Worm (Caenorhabditis elegans): ENCODE results near the gene Y57G7A.2.

Y57G7A.2 gene

DNA sequence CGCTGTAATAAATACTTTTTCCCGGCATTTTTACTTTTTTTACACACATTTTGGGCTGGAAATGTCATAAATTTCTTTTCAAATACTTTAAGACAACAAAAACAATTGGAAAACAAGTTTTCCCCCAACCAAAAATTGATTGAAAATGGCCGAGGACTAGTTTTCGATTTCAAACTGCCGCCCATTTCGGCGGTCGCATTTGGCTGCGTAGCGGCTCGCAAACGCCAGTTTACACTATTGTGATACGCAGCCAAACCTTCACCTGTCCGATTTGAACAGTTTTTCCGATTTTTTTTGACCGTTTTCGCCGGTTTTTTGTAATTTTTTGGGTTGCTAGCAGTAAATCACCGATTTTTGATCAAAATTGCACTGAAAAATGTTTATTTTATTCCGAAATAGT is 24.5 kb downstream of the Y57G7A.2 start (continued):
- peak; percentile 87 for TF ChIP-seq C17E4.6 (GFP tag; IDR thresholded peaks at IDR 0.05)
- no peak for TF ChIP-seq him-1 (tag; optimal IDR thresholded peaks at IDR 0.05)
- peak; percentile 89 for TF ChIP-seq hsf-1 (GFP tag; IDR thresholded peaks at IDR 0.05)
- TF ChIP-seq madf-6 (GFP tag; IDR thresholded peaks at IDR 0.05): peak; percentile 92
- TF ChIP-seq F55B11.4 (tag; optimal IDR thresholded peaks at IDR 0.05; ENCODE audit: borderline replicate concordance, insufficient read depth): no peak
- TF ChIP-seq madf-10 (tag; optimal IDR thresholded peaks at IDR 0.05): peak; percentile 77
- no peak for TF ChIP-seq nhr-179 (tag; optimal IDR thresholded peaks at IDR 0.05)
- peak; percentile 36 for TF ChIP-seq snpc-4 (GFP tag; optimal IDR thresholded peaks at IDR 0.05)
- peak; percentile 71 to 85 (median 77) for TF ChIP-seq snpc-4 (tag; optimal IDR thresholded peaks at IDR 0.05)
- TF ChIP-seq repo-1 (tag; optimal IDR thresholded peaks at IDR 0.05): peak; percentile 93
- TF ChIP-seq hmg-20 (GFP tag; IDR thresholded peaks at IDR 0.05): peak; percentile 79; the same call in 1 of the 2 replicates
- TF ChIP-seq aptf-3 (GFP tag; IDR thresholded peaks at IDR 0.05): no peak
- peak; percentile 20 for TF ChIP-seq mel-28 (tag; optimal IDR thresholded peaks at IDR 0.05; ENCODE audit: borderline replicate concordance)
- peak; percentile 66 for TF ChIP-seq T26A5.8 (tag; optimal IDR thresholded peaks at IDR 0.05)
- TF ChIP-seq lin-35 (GFP tag; optimal IDR thresholded peaks at IDR 0.05): peak; percentile 69 to 98 (median 90)
- TF ChIP-seq ztf-25 (GFP tag; IDR thresholded peaks at IDR 0.05): peak; percentile 73
- TF ChIP-seq ceh-40 (GFP tag; IDR thresholded peaks at IDR 0.05): no peak
- peak; percentile 95 for TF ChIP-seq athp-1 (tag; optimal IDR thresholded peaks at IDR 0.05)
- TF ChIP-seq let-607 (tag; optimal IDR thresholded peaks at IDR 0.05): peak; percentile 81 to 89
- TF ChIP-seq ceh-27 (GFP tag; optimal IDR thresholded peaks at IDR 0.05): peak; percentile 98
- TF ChIP-seq ztf-3 (GFP tag; optimal IDR thresholded peaks at IDR 0.05): peak; percentile 81
- peak; percentile 89 for TF ChIP-seq aptf-2 (GFP tag; conservative IDR thresholded peaks at IDR 0.05)
- peak; percentile 98 for TF ChIP-seq B0336.3 (GFP tag; IDR thresholded peaks at IDR 0.05)
- TF ChIP-seq snpc-1.1 (tag; optimal IDR thresholded peaks at IDR 0.05; ENCODE audit: insufficient read depth): peak; percentile 50
- peak; percentile 100 for TF ChIP-seq lin-54 (GFP tag; optimal IDR thresholded peaks at IDR 0.05)
- TF ChIP-seq attf-3 (GFP tag; conservative IDR thresholded peaks at IDR 0.05): peak; percentile 82
- TF ChIP-seq somi-1 (GFP tag; optimal IDR thresholded peaks at IDR 0.05): peak; percentile 88
- peak; percentile 73 for TF ChIP-seq egrh-3 (GFP tag; IDR thresholded peaks at IDR 0.05)
- peak; percentile 80 for TF ChIP-seq attf-6 (GFP tag; IDR thresholded peaks at IDR 0.05)
- peak; percentile 97 for TF ChIP-seq D2030.7 (GFP tag; IDR thresholded peaks at IDR 0.05)
- peak; percentile 97 for TF ChIP-seq tlf-1 (GFP tag; optimal IDR thresholded peaks at IDR 0.05)
- TF ChIP-seq nhr-80 (tag; optimal IDR thresholded peaks at IDR 0.05): peak; percentile 75
- peak; percentile 99 for TF ChIP-seq attf-5 (GFP tag; optimal IDR thresholded peaks at IDR 0.05)
- TF ChIP-seq B0035.1 (tag; optimal IDR thresholded peaks at IDR 0.05): peak; percentile 46
- no peak for TF ChIP-seq ets-4 (GFP tag; optimal IDR thresholded peaks at IDR 0.05)
- TF ChIP-seq nfyb-1 (GFP tag; IDR thresholded peaks at IDR 0.05): peak; percentile 96
- peak; percentile 76; the same call in 1 of the 2 replicates for TF ChIP-seq Y79H2A.3 (GFP tag; conservative IDR thresholded peaks at IDR 0.05)
- TF ChIP-seq tbp1 (GFP tag; optimal IDR thresholded peaks at IDR 0.05): peak; percentile 77
- TF ChIP-seq madf-8 (GFP tag; conservative IDR thresholded peaks at IDR 0.05): peak; percentile 72
- peak; percentile 80 for TF ChIP-seq cebp-1 (GFP tag; IDR thresholded peaks at IDR 0.05)
- peak; percentile 91 for TF ChIP-seq cebp-1 (tag; optimal IDR thresholded peaks at IDR 0.05)
- TF ChIP-seq rpc-1 (optimal IDR thresholded peaks at IDR 0.05): no peak
- TF ChIP-seq rpc-1 (tag; optimal IDR thresholded peaks at IDR 0.05): no peak
- TF ChIP-seq dpff-1 (tag; optimal IDR thresholded peaks at IDR 0.05): no peak
- TF ChIP-seq rec-8 (tag; optimal IDR thresholded peaks at IDR 0.05): no peak
- peak; percentile 92 for TF ChIP-seq efl-1 (GFP tag; optimal IDR thresholded peaks at IDR 0.05)
- TF ChIP-seq F33H1.4 (GFP tag; IDR thresholded peaks at IDR 0.05): peak; percentile 84
- peak; percentile 34 for TF ChIP-seq B0261.1 (tag; optimal IDR thresholded peaks at IDR 0.05)
- peak; percentile 96 for TF ChIP-seq K12H6.12 (tag; optimal IDR thresholded peaks at IDR 0.05)
